Worm (Caenorhabditis elegans) whole organism, L1 larva: ENCODE measurements around the gene F20G2.1.

Source experiments
- C16A3.4 ChIP-seq: fragments of 150-350 bp; optimal IDR thresholded peaks from 2 replicates; lab custom pipeline; 2014; ENCODE audit warnings: missing biosample characterization, missing genetic modification characterization
- C34B4.2 ChIP-seq: sonication (generic microtip); optimal IDR thresholded peaks from 2 replicates; lab custom pipeline; 2017; ENCODE audit warnings: mild to moderate bottlenecking, missing genetic modification characterization, missing compliant biosample characterization
- F16B12.6 ChIP-seq: fragments of 150-350 bp; optimal IDR thresholded peaks from 2 replicates; lab custom pipeline; 2014; ENCODE audit warnings: missing biosample characterization, missing genetic modification characterization
- aha-1 ChIP-seq: fragments of 150-350 bp; optimal IDR thresholded peaks from 2 replicates; lab custom pipeline; 2014; ENCODE audit warnings: missing biosample characterization, missing genetic modification characterization
- alr-1 ChIP-seq: fragments of 200-800 bp; sonication (Bioruptor generic); optimal IDR thresholded peaks from 2 replicates; lab custom pipeline; 2018; ENCODE audit warnings: borderline replicate concordance, mild to moderate bottlenecking, missing genetic modification characterization, missing compliant biosample characterization
- aly-2 ChIP-seq: fragments of 150-350 bp; optimal IDR thresholded peaks from 2 replicates; lab custom pipeline; 2014; ENCODE audit warnings: missing biosample characterization, missing genetic modification characterization
- ama-1 ChIP-seq: fragments of 150-350 bp; optimal IDR thresholded peaks from 2 replicates; lab custom pipeline; 2014
- ceh-88 ChIP-seq: fragments of 200-800 bp; sonication (Bioruptor generic); IDR thresholded peaks from 2 replicates; pipeline ENCODE4 v1.3.6; 2022; ENCODE audit warnings: missing genetic modification characterization, missing compliant biosample characterization
- ceh-90 ChIP-seq: sonication (generic microtip); optimal IDR thresholded peaks from 2 replicates; lab custom pipeline; 2016; ENCODE audit warnings: missing genetic modification characterization, missing compliant biosample characterization
- dpl-1 ChIP-seq, 3 experiments: fragments of 150-350 bp in 2 of 3; sonication (generic microtip) in 1 of 3; optimal IDR thresholded peaks; 2 replicates each; lab custom pipeline; 2014 to 2017; ENCODE audit warnings: missing biosample characterization in 3 of 3, missing genetic modification characterization in 3 of 3, missing genetic modification reagents in 3 of 3
- efl-1 ChIP-seq, 4 experiments: fragments of 150-350 bp; optimal IDR thresholded peaks in 3 of 4; peaks in 1 of 4; 1 replicate in 1 of 4; 2 replicates in 3 of 4; lab custom pipeline; 2014; ENCODE audit warnings: missing biosample characterization in 2 of 4, missing genetic modification characterization in 2 of 4, missing genetic modification reagents in 2 of 4
- elt-2 ChIP-seq: sonication (generic microtip); optimal IDR thresholded peaks from 2 replicates; lab custom pipeline; 2016; ENCODE audit warnings: missing genetic modification characterization, mild to moderate bottlenecking, inconsistent platforms, missing compliant biosample characterization, missing genetic modification reagents
- elt-3 ChIP-seq, 6 experiments: fragments of 150-350 bp in 1 of 6; sonication (generic microtip); optimal IDR thresholded peaks; 2 replicates each; lab custom pipeline; 2017 to 2018; ENCODE audit warnings: missing biosample characterization in 6 of 6, missing genetic modification characterization in 6 of 6, inconsistent platforms in 1 of 6
- fkh-4 ChIP-seq: sonication (generic microtip); optimal IDR thresholded peaks from 2 replicates; lab custom pipeline; 2016; ENCODE audit warnings: missing compliant biosample characterization, missing genetic modification characterization, borderline replicate concordance
- fos-1 ChIP-seq: fragments of 150-350 bp; optimal IDR thresholded peaks from 2 replicates; lab custom pipeline; 2014; ENCODE audit warnings: missing biosample characterization, missing genetic modification characterization
- hlh-4 ChIP-seq: sonication (generic microtip); optimal IDR thresholded peaks from 2 replicates; lab custom pipeline; 2016; ENCODE audit warnings: mild to moderate bottlenecking, missing genetic modification characterization, missing compliant biosample characterization
- hpl-2 ChIP-seq: fragments of 150-350 bp; optimal IDR thresholded peaks from 2 replicates; lab custom pipeline; 2014; ENCODE audit warnings: missing biosample characterization, missing genetic modification reagents, missing genetic modification characterization
- isw-1 ChIP-seq: fragments of 200-800 bp; sonication (Bioruptor generic); IDR thresholded peaks from 2 replicates; pipeline ENCODE4 v1.3.6; 2022; ENCODE audit warnings: missing genetic modification characterization, missing compliant biosample characterization
- lin-13 ChIP-seq: fragments of 150-350 bp; optimal IDR thresholded peaks from 2 replicates; lab custom pipeline; 2014; ENCODE audit warnings: missing biosample characterization, missing genetic modification reagents, missing genetic modification characterization
- lin-15B ChIP-seq: fragments of 150-350 bp; sonication (generic microtip); optimal IDR thresholded peaks from 3 replicates; lab custom pipeline; 2014; ENCODE audit warnings: missing biosample characterization, missing genetic modification characterization
- lin-35 ChIP-seq, 2 experiments: fragments of 150-350 bp; optimal IDR thresholded peaks; 2 replicates each; lab custom pipeline; 2014; ENCODE audit warnings: missing biosample characterization in 2 of 2, missing genetic modification characterization in 2 of 2, missing genetic modification reagents in 2 of 2
- lir-3 ChIP-seq: sonication (generic microtip); optimal IDR thresholded peaks from 2 replicates; lab custom pipeline; 2016; ENCODE audit warnings: mild to moderate bottlenecking, missing genetic modification characterization, moderate library complexity, missing compliant biosample characterization; ENCODE audit not compliant: poor library complexity
- lsy-2 ChIP-seq, 2 experiments: fragments of 150-350 bp; optimal IDR thresholded peaks; 2 replicates each; lab custom pipeline; 2014; ENCODE audit warnings: missing biosample characterization in 2 of 2, missing genetic modification characterization in 2 of 2
- mdl-1 ChIP-seq, 2 experiments: fragments of 150-350 bp; optimal IDR thresholded peaks; 2 replicates each; lab custom pipeline; 2014 to 2017; ENCODE audit warnings: missing biosample characterization in 2 of 2, missing genetic modification characterization in 2 of 2, inconsistent platforms in 1 of 2
- mep-1 ChIP-seq: fragments of 150-350 bp; optimal IDR thresholded peaks from 2 replicates; lab custom pipeline; 2014; ENCODE audit warnings: missing biosample characterization, missing genetic modification characterization
- nhr-11 ChIP-seq: fragments of 150-350 bp; optimal IDR thresholded peaks from 2 replicates; lab custom pipeline; 2014; ENCODE audit warnings: missing biosample characterization, missing genetic modification characterization
- nhr-19 ChIP-seq: fragments of 200-800 bp; sonication (Bioruptor generic); conservative IDR thresholded peaks from 2 replicates; pipeline ENCODE4 v1.3.6; 2022; ENCODE audit warnings: missing genetic modification characterization, missing compliant biosample characterization
- nhr-47 ChIP-seq: sonication (generic microtip); optimal IDR thresholded peaks from 2 replicates; lab custom pipeline; 2016; ENCODE audit warnings: mild to moderate bottlenecking, missing genetic modification characterization, moderate library complexity, missing compliant biosample characterization
- nhr-85 ChIP-seq: sonication (generic microtip); peaks from one replicate; lab custom pipeline; 2016; ENCODE audit warnings: missing genetic modification characterization, inconsistent platforms, missing compliant biosample characterization
- nhr-90 ChIP-seq: sonication (generic microtip); optimal IDR thresholded peaks from 2 replicates; lab custom pipeline; 2016; ENCODE audit warnings: mild to moderate bottlenecking, missing genetic modification characterization, missing compliant biosample characterization; ENCODE audit not compliant: poor library complexity
- pax-3 ChIP-seq: fragments of 200-800 bp; sonication (Bioruptor generic); optimal IDR thresholded peaks from 2 replicates; lab custom pipeline; 2018; ENCODE audit warnings: mild to moderate bottlenecking, missing genetic modification characterization, moderate library complexity, missing compliant biosample characterization
- pqm-1 ChIP-seq: sonication (generic microtip); optimal IDR thresholded peaks from 3 replicates; lab custom pipeline; 2017; ENCODE audit warnings: missing biosample characterization, missing genetic modification characterization
- skn-1 ChIP-seq: fragments of 150-350 bp; optimal IDR thresholded peaks from 2 replicates; lab custom pipeline; 2014; ENCODE audit warnings: missing biosample characterization, missing genetic modification characterization
- sox-4 ChIP-seq: sonication (generic microtip); optimal IDR thresholded peaks from 2 replicates; lab custom pipeline; 2016; ENCODE audit warnings: missing genetic modification characterization, missing compliant biosample characterization
- sptf-1 ChIP-seq: fragments of 150-350 bp; optimal IDR thresholded peaks from 2 replicates; lab custom pipeline; 2014; ENCODE audit warnings: missing biosample characterization, missing genetic modification characterization
- sup-37 ChIP-seq: fragments of 200-800 bp; sonication (Bioruptor generic); optimal IDR thresholded peaks from 2 replicates; lab custom pipeline; 2018; ENCODE audit warnings: mild to moderate bottlenecking, missing genetic modification characterization, missing compliant biosample characterization
- unc-30 ChIP-seq: sonication (generic microtip); optimal IDR thresholded peaks from 2 replicates; lab custom pipeline; 2017; ENCODE audit warnings: missing biosample characterization, missing genetic modification characterization
- unc-86 ChIP-seq: sonication (generic microtip); optimal IDR thresholded peaks from 2 replicates; lab custom pipeline; 2016; ENCODE audit warnings: missing genetic modification characterization, missing compliant biosample characterization
- zag-1 ChIP-seq: fragments of 150-350 bp; optimal IDR thresholded peaks from 2 replicates; lab custom pipeline; 2014; ENCODE audit warnings: missing biosample characterization, missing genetic modification characterization
- ztf-4 ChIP-seq: fragments of 150-350 bp; optimal IDR thresholded peaks from 2 replicates; lab custom pipeline; 2014; ENCODE audit warnings: missing biosample characterization, missing genetic modification characterization

The F20G2.1 gene

DNA sequence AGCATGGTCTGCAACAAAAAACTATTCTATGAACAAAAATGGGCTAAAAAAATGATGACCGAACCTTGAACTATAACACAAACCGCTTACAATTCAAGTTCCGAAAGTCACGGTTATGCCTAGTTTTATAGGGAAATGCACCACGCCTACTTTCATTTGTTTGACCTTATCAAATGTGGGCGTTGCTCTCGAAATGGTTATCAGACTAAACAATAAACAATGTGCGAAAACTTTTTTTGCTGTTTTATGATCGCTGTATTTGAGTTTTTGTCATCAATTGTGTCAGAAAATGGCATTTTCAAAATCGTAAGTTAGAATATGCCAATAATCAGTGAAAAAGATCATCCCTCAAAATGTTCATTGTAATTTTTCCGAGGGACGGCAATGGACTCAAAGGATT is 17.2 kb downstream of the F20G2.1 start, which contains the start of gene F35E12.6:
Gene F35E12.6, minus strand, starts transcription at position 101 of the 400 bp plus-strand sequence.
- TF ChIP-seq elt-2 (tag; lab: Kevin White, UChicago) (peak; percentile 37), alr-1 (tag; lab: Kevin White, UChicago) (no peak)

DNA sequence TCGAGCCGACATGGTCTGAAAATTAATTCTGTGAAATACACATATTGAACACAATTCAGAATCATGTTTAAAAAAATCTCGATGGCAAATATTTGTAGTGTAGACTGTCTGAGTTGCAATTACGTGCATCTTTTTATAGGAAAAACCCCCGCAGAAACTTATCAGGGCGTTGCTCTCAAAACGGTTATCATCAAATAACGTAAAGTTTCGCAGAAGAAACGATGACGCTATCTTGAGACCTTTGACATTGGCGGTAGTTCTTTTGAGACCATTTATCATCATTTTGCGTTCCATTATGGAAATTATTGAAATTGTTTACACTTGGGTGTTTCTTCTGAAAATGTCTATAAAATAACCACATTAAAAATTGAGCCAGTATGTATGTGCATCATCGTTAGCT is 22.6 kb downstream of the F20G2.1 start, which contains the start of gene dct-17:
Gene dct-17, minus strand, starts transcription at position 23 of the 400 bp plus-strand sequence.
- TF ChIP-seq sup-37 (GFP tag; lab: Kevin White, UChicago) (no peak), elt-2 (tag; lab: Kevin White, UChicago) (peak; percentile 24), ama-1 (lab: Kevin White, UChicago) (no peak), pax-3 (peak; percentile 12), nhr-90 (no peak), pqm-1 (tag; lab: Kevin White, UChicago) (peak; percentile 3)

DNA sequence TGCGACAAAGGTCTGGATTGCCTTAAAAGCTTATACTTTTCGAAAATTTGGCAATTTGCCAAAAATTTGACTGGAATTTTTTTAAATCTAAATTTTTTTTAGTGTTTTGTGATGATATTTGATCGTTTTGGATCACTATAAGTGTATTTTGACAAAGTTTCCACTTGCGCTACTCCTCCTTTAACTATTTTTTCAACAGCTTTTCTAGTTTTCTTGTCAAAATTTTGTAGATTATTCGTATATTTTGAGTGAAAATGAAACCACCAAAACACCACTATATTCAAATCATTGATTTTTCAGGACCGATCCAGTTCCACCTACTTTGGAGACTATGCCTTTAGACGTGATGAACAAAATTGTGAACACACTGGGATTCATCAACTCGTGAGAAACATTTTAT is 27.8 kb downstream of the F20G2.1 start, which contains the start of gene fbxa-181:
Gene fbxa-181, plus strand, starts transcription at position 301 of the 400 bp plus-strand sequence.
- TF ChIP-seq ceh-90 (tag; lab: Kevin White, UChicago) = no peak
- TF ChIP-seq mep-1 = no peak
- no peak for TF ChIP-seq C34B4.2 (tag; lab: Kevin White, UChicago)
- TF ChIP-seq elt-3 (tag; optimal IDR thresholded peaks at IDR 0.05; lab: Kevin White, UChicago) = no peak
- TF ChIP-seq dpl-1 (GFP tag; optimal IDR thresholded peaks at IDR 0.05; lab: Kevin White, UChicago) = no peak
- no peak for TF ChIP-seq ztf-4 (tag; lab: Kevin White, UChicago)
- no peak for TF ChIP-seq nhr-11 (tag; lab: Kevin White, UChicago)
- no peak for TF ChIP-seq skn-1 (tag; lab: Kevin White, UChicago)
- TF ChIP-seq lsy-2 (tag; optimal IDR thresholded peaks at IDR 0.05; lab: Kevin White, UChicago) = no peak
- TF ChIP-seq lir-3 = no peak
- TF ChIP-seq mdl-1 (tag; optimal IDR thresholded peaks at IDR 0.05; lab: Kevin White, UChicago) = no peak
- no peak for TF ChIP-seq lin-13 (GFP tag; lab: Kevin White, UChicago)
- no peak for TF ChIP-seq F16B12.6 (tag; lab: Kevin White, UChicago)
- no peak for TF ChIP-seq hpl-2 (GFP tag; lab: Kevin White, UChicago)
- no peak for TF ChIP-seq ceh-88 (GFP tag; lab: Robert Waterston, UW)

ce11 chrV:13724781-13725180 is 28.6 kb downstream of the F20G2.1 start, which contains the start of gene F35E12.2:
Gene F35E12.2 (minus strand): TSS chrV:13724881.
- TF ChIP-seq sptf-1 (tag; lab: Kevin White, UChicago) (no peak), isw-1 (GFP tag; lab: Robert Waterston, UW) (no peak)
- TF ChIP-seq, all 84 proteins: peak for 0

DNA sequence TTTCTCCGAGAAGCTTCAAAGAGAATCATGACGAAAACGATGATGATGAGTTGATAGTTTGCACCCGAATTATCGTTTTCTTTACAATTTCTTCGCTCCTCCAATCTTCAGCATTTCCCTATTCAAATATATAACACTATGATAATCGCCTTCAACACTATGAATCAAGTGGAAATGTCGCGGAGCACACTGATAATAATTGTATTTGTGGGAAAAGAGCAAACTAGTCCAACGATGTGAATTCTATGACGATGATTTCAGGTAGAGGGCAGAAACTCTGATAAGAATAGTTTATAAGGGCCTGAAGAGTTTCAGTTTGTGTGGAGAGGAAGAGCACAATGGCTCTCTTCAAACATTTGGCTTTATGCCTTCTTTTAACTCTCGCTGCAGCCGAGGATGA is 36.9 kb downstream of the F20G2.1 start, which contains the start of gene T01D3.6:
Gene T01D3.6, plus strand, starts transcription at position 294 of the 400 bp plus-strand sequence.
- TF ChIP-seq pax-3 (peak; percentile 29), unc-30 (tag; lab: Kevin White, UChicago) (no peak), lin-35 (GFP tag; optimal IDR thresholded peaks at IDR 0.05; lab: Kevin White, UChicago) (peak in 1 of 2 experiments; percentile 24), nhr-85 (tag; lab: Kevin White, UChicago) (peak; percentile 10), elt-2 (tag; lab: Kevin White, UChicago) (peak; percentile 79), pqm-1 (tag; lab: Kevin White, UChicago) (peak; percentile 32), aly-2 (tag; lab: Kevin White, UChicago) (no peak), dpl-1 (GFP tag; optimal IDR thresholded peaks at IDR 0.05; lab: Kevin White, UChicago) (no peak)

- no peak for TF ChIP-seq zag-1 (tag; lab: Kevin White, UChicago)
- peak; percentile 52 for TF ChIP-seq fkh-4 (tag; lab: Kevin White, UChicago)
- TF ChIP-seq lin-35 (GFP tag; optimal IDR thresholded peaks at IDR 0.05; lab: Kevin White, UChicago) = peak; percentile 75 to 89
- peak; percentile 65 for TF ChIP-seq fos-1 (tag; lab: Kevin White, UChicago)
- TF ChIP-seq nhr-11 (tag; lab: Kevin White, UChicago) = no peak
- peak; percentile 83 for TF ChIP-seq nhr-19 (GFP tag; lab: Robert Waterston, UW)
- peak; percentile 71 for TF ChIP-seq unc-86 (tag; lab: Kevin White, UChicago)
- TF ChIP-seq isw-1 (GFP tag; lab: Robert Waterston, UW) = peak; percentile 84
- TF ChIP-seq sox-4 (tag; lab: Kevin White, UChicago) = peak; percentile 63
- peak in 1 of 2 experiments; percentile 66 for TF ChIP-seq mdl-1 (tag; optimal IDR thresholded peaks at IDR 0.05; lab: Kevin White, UChicago)
- TF ChIP-seq ceh-90 (tag; lab: Kevin White, UChicago) = peak; percentile 62
- TF ChIP-seq lin-15B (tag; lab: Kevin White, UChicago) = peak; percentile 90
- peak; percentile 91 for TF ChIP-seq nhr-47 (tag; lab: Kevin White, UChicago)
- TF ChIP-seq pqm-1 (tag; lab: Kevin White, UChicago) = no peak
- TF ChIP-seq elt-3 (tag; optimal IDR thresholded peaks at IDR 0.05; lab: Kevin White, UChicago) = peak in 2 of 6 experiments; percentile 48 to 80
- TF ChIP-seq C16A3.4 = peak; percentile 89
- peak; percentile 82 to 85 for TF ChIP-seq efl-1 (optimal IDR thresholded peaks at IDR 0.05; lab: Kevin White, UChicago)
- TF ChIP-seq efl-1 (GFP tag; optimal IDR thresholded peaks at IDR 0.05 in 1 of 2; lab: Kevin White, UChicago) = peak; percentile 73 to 95
- TF ChIP-seq aha-1 = no peak
- peak; percentile 5 for TF ChIP-seq hlh-4 (tag; lab: Kevin White, UChicago)
- TF ChIP-seq nhr-90 = peak; percentile 92
- TF ChIP-seq skn-1 (tag; lab: Kevin White, UChicago) = peak; percentile 47
Observed at ce11 chrV:13715223-13715686, 38.1 kb downstream of the F20G2.1 start, which contains the start of gene zipt-9. Gene zipt-9 (minus strand): TSS chrV:13715273.
